Fruit fly (Drosophila melanogaster) whole organism, embryonic: ENCODE data around the gene CG31872.
A peak's percentile ranks its signal among the peaks of the same experiment; 100 is the strongest.

Experiments used
- ATbp ChIP-seq: fragments of 200-800 bp; sonication (Bioruptor generic); optimal IDR thresholded peaks from 2 replicates; lab custom pipeline; 2017; ENCODE audit warnings: missing biosample characterization, mild to moderate bottlenecking, missing genetic modification characterization, missing genetic modification reagents
- Asciz ChIP-seq: fragments of 200-800 bp; sonication (Bioruptor generic); optimal IDR thresholded peaks from 2 replicates; lab custom pipeline; 2017; ENCODE audit warnings: missing biosample characterization, mild to moderate bottlenecking, missing genetic modification characterization, missing genetic modification reagents
- B-H1 ChIP-seq: fragments of 200-800 bp; sonication (Bioruptor generic); IDR thresholded peaks from 3 replicates; pipeline ENCODE4 v1.3.6; 2022; ENCODE audit warnings: missing biosample characterization, missing genetic modification characterization
- C15 ChIP-seq: fragments of 200-800 bp; sonication (Bioruptor generic); IDR thresholded peaks from 3 replicates; pipeline ENCODE4 v1.3.6; 2022; ENCODE audit warnings: missing biosample characterization, missing genetic modification characterization
- CG11560 ChIP-seq: fragments of 200-800 bp; sonication (Bioruptor generic); IDR thresholded peaks from 3 replicates; pipeline ENCODE4 v1.3.6; 2022; ENCODE audit warnings: missing biosample characterization, missing genetic modification characterization
- CG13123 ChIP-seq: fragments of 200-800 bp; sonication (Bioruptor generic); optimal IDR thresholded peaks from 2 replicates; lab custom pipeline; 2016; ENCODE audit warnings: missing biosample characterization, missing genetic modification characterization
- CG14050 ChIP-seq: fragments of 200-800 bp; sonication (Bioruptor generic); IDR thresholded peaks from 3 replicates; pipeline ENCODE4 v1.3.6; 2022; ENCODE audit warnings: missing biosample characterization, missing genetic modification characterization
- CG15073 ChIP-seq: fragments of 200-800 bp; sonication (Bioruptor generic); optimal IDR thresholded peaks from 2 replicates; lab custom pipeline; 2016; ENCODE audit warnings: missing biosample characterization, missing genetic modification characterization
- CG15479 ChIP-seq: fragments of 200-800 bp; sonication (Bioruptor generic); optimal IDR thresholded peaks from 3 replicates; lab custom pipeline; 2019; ENCODE audit warnings: missing biosample characterization, mild to moderate bottlenecking, missing genetic modification characterization, moderate library complexity
- CG1603 ChIP-seq: fragments of 200-800 bp; sonication (Bioruptor generic); optimal IDR thresholded peaks from 2 replicates; lab custom pipeline; 2019; ENCODE audit warnings: missing biosample characterization, mild to moderate bottlenecking, missing genetic modification characterization, moderate library complexity
- CG16813 ChIP-seq: fragments of 200-800 bp; sonication (Bioruptor generic); IDR thresholded peaks from 3 replicates; pipeline ENCODE4 v1.3.6; 2022; ENCODE audit warnings: missing biosample characterization, missing genetic modification characterization; ENCODE audit not compliant: partially characterized antibody
- CG18011 ChIP-seq: fragments of 200-800 bp; sonication (Bioruptor generic); optimal IDR thresholded peaks from 2 replicates; lab custom pipeline; 2017; ENCODE audit warnings: missing biosample characterization, missing genetic modification characterization, mild to moderate bottlenecking, moderate library complexity, missing genotype
- CG2889 ChIP-seq: fragments of 200-800 bp; sonication (Bioruptor generic); IDR thresholded peaks from 3 replicates; pipeline ENCODE4 v1.3.6; 2022; ENCODE audit warnings: missing biosample characterization, missing genetic modification characterization
- CG34422 ChIP-seq: fragments of 200-800 bp; sonication (Bioruptor generic); IDR thresholded peaks from 3 replicates; pipeline ENCODE4 v1.3.6; 2022; ENCODE audit warnings: missing biosample characterization, missing genetic modification characterization
- CG4730 ChIP-seq: fragments of 200-800 bp; sonication (Bioruptor generic); IDR thresholded peaks from 2 replicates; pipeline ENCODE4 v1.3.6; 2022; ENCODE audit warnings: missing biosample characterization, missing genetic modification characterization
- CG7839 ChIP-seq: fragments of 200-800 bp; sonication (Bioruptor generic); optimal IDR thresholded peaks from 3 replicates; lab custom pipeline; 2018; ENCODE audit warnings: missing biosample characterization, mild to moderate bottlenecking, missing genetic modification characterization, moderate library complexity
- CG7928 ChIP-seq: fragments of 200-800 bp; sonication (Bioruptor generic); optimal IDR thresholded peaks from 2 replicates; lab custom pipeline; 2017; ENCODE audit warnings: missing biosample characterization, mild to moderate bottlenecking, missing genetic modification characterization
- CG8281 ChIP-seq: fragments of 200-800 bp; sonication (Bioruptor generic); optimal IDR thresholded peaks from 2 replicates; lab custom pipeline; 2018; ENCODE audit warnings: missing biosample characterization, mild to moderate bottlenecking, missing genetic modification characterization, moderate library complexity
- CG8388 ChIP-seq: fragments of 200-800 bp; sonication (Bioruptor generic); optimal IDR thresholded peaks from 2 replicates; lab custom pipeline; 2019; ENCODE audit warnings: missing biosample characterization, mild to moderate bottlenecking, missing genetic modification characterization, moderate library complexity
- CG9437 ChIP-seq: fragments of 200-800 bp; sonication (Bioruptor generic); optimal IDR thresholded peaks from 2 replicates; lab custom pipeline; 2018; ENCODE audit warnings: missing biosample characterization, mild to moderate bottlenecking, missing genetic modification characterization
- CG9727 ChIP-seq: fragments of 200-800 bp; sonication (Bioruptor generic); optimal IDR thresholded peaks from 3 replicates; lab custom pipeline; 2017; ENCODE audit warnings: missing biosample characterization, mild to moderate bottlenecking, missing genetic modification characterization
- CG9876 ChIP-seq: fragments of 200-800 bp; sonication (Bioruptor generic); optimal IDR thresholded peaks from 2 replicates; lab custom pipeline; 2016; ENCODE audit warnings: missing biosample characterization, missing genetic modification characterization
- Dip3 ChIP-seq: fragments of 200-800 bp; sonication (Bioruptor generic); optimal IDR thresholded peaks from 3 replicates; lab custom pipeline; 2016; ENCODE audit warnings: missing biosample characterization, missing genetic modification characterization
- Gug ChIP-seq: fragments of 200-800 bp; sonication (Bioruptor generic); IDR thresholded peaks from 4 replicates; pipeline ENCODE4 v1.3.6; 2022; ENCODE audit warnings: missing biosample characterization, missing genetic modification characterization
- H15 ChIP-seq: fragments of 200-800 bp; sonication (Bioruptor generic); IDR thresholded peaks from 3 replicates; pipeline ENCODE4 v1.3.6; 2022; ENCODE audit warnings: missing biosample characterization, missing genetic modification characterization
- HHEX ChIP-seq: fragments of 200-800 bp; sonication (Bioruptor generic); optimal IDR thresholded peaks from 3 replicates; lab custom pipeline; 2017; ENCODE audit warnings: missing biosample characterization, mild to moderate bottlenecking, missing genetic modification characterization, missing genetic modification reagents
- Hand ChIP-seq: fragments of 200-800 bp; sonication (Bioruptor generic); optimal IDR thresholded peaks from 2 replicates; lab custom pipeline; 2017; ENCODE audit warnings: mild to moderate bottlenecking, missing biosample characterization, missing genetic modification reagents, missing genetic modification characterization
- Hr3 ChIP-seq: fragments of 200-800 bp; sonication (Bioruptor generic); optimal IDR thresholded peaks from 3 replicates; lab custom pipeline; 2016; ENCODE audit warnings: missing biosample characterization, missing genetic modification characterization
- Hsf ChIP-seq: fragments of 200-800 bp; sonication (Bioruptor generic); optimal IDR thresholded peaks from 3 replicates; lab custom pipeline; 2016; ENCODE audit warnings: missing biosample characterization, missing genetic modification characterization
- Mad ChIP-seq: fragments of 200-800 bp; sonication (Bioruptor generic); optimal IDR thresholded peaks from 2 replicates; lab custom pipeline; 2016; ENCODE audit warnings: missing biosample characterization, missing genetic modification characterization
- Nf-YA ChIP-seq: fragments of 200-800 bp; sonication (Bioruptor generic); IDR thresholded peaks from 2 replicates; pipeline ENCODE4 v1.3.6; 2022; ENCODE audit warnings: missing biosample characterization, missing genetic modification characterization
- Stat92E ChIP-seq, 3 experiments: fragments of >200 bp in 2 of 3; fragments of 200-800 bp in 1 of 3; sonication (Bioruptor generic) in 1 of 3; optimal IDR thresholded peaks; 2 replicates each; lab custom pipeline; 2017 to 2019; ENCODE audit warnings: missing biosample characterization in 3 of 3, missing genetic modification characterization in 3 of 3, mild to moderate bottlenecking in 1 of 3, moderate library complexity in 1 of 3
- ap ChIP-seq: fragments of 200-800 bp; sonication (Bioruptor generic); IDR thresholded peaks from 2 replicates; pipeline ENCODE4 v1.3.6; 2022; ENCODE audit warnings: missing biosample characterization, missing genetic modification characterization
- az2 ChIP-seq: fragments of 200-800 bp; sonication (Bioruptor generic); optimal IDR thresholded peaks from 3 replicates; lab custom pipeline; 2016; ENCODE audit warnings: missing biosample characterization, missing genetic modification characterization
- bsh ChIP-seq, 2 experiments: fragments of 200-800 bp; sonication (Bioruptor generic); optimal IDR thresholded peaks; 2 replicates each; lab custom pipeline; 2017 to 2018; ENCODE audit warnings: mild to moderate bottlenecking in 2 of 2, missing biosample characterization in 2 of 2, missing genetic modification characterization in 2 of 2, moderate library complexity in 1 of 2
- disco-r ChIP-seq: fragments of 200-800 bp; sonication (Bioruptor generic); optimal IDR thresholded peaks from 2 replicates; lab custom pipeline; 2016; ENCODE audit warnings: missing biosample characterization, missing genetic modification characterization
- dm ChIP-seq: fragments of 200-800 bp; sonication (Bioruptor generic); optimal IDR thresholded peaks from 3 replicates; lab custom pipeline; 2016; ENCODE audit warnings: missing biosample characterization, missing genetic modification characterization
- dysf ChIP-seq: fragments of 200-800 bp; sonication (Bioruptor generic); IDR thresholded peaks from 3 replicates; pipeline ENCODE4 v1.3.6; 2022; ENCODE audit warnings: missing biosample characterization, missing genetic modification characterization
- eve ChIP-seq, 2 experiments: fragments of >200 bp; optimal IDR thresholded peaks; 2 replicates each; lab custom pipeline; 2017; ENCODE audit warnings: missing biosample characterization in 2 of 2, missing genetic modification characterization in 2 of 2
- eyg ChIP-seq: fragments of 200-800 bp; sonication (Bioruptor generic); optimal IDR thresholded peaks from 3 replicates; lab custom pipeline; 2016; ENCODE audit warnings: missing biosample characterization, missing genetic modification characterization
- jigr1 ChIP-seq: fragments of 200-800 bp; sonication (Bioruptor generic); IDR thresholded peaks from 3 replicates; pipeline ENCODE4 v1.3.6; 2022; ENCODE audit warnings: missing biosample characterization, missing genetic modification characterization
- jing ChIP-seq: fragments of 200-800 bp; sonication (Bioruptor generic); optimal IDR thresholded peaks from 2 replicates; lab custom pipeline; 2018; ENCODE audit warnings: missing biosample characterization, mild to moderate bottlenecking, missing genetic modification characterization
- ken ChIP-seq: fragments of 200-800 bp; sonication (Bioruptor generic); IDR thresholded peaks from 3 replicates; pipeline ENCODE4 v1.3.6; 2022; ENCODE audit warnings: missing biosample characterization, missing genetic modification characterization
- lmd ChIP-seq: fragments of 200-800 bp; sonication (Bioruptor generic); IDR thresholded peaks from 2 replicates; pipeline ENCODE4 v1.3.6; 2022; ENCODE audit warnings: missing biosample characterization, missing genetic modification characterization
- luna ChIP-seq: fragments of 200-800 bp; sonication (Bioruptor generic); optimal IDR thresholded peaks from 2 replicates; lab custom pipeline; 2016; ENCODE audit warnings: missing biosample characterization, missing genetic modification characterization
- nerfin-2 ChIP-seq: fragments of 200-800 bp; sonication (Bioruptor generic); IDR thresholded peaks from 2 replicates; pipeline ENCODE4 v1.3.6; 2022; ENCODE audit warnings: missing biosample characterization, missing genetic modification characterization; ENCODE audit not compliant: partially characterized antibody
- pfk ChIP-seq: fragments of 200-800 bp; sonication (Bioruptor generic); optimal IDR thresholded peaks from 2 replicates; lab custom pipeline; 2018; ENCODE audit warnings: missing biosample characterization, mild to moderate bottlenecking, missing genetic modification characterization, moderate library complexity
- schlank ChIP-seq: fragments of 200-800 bp; sonication (Bioruptor generic); optimal IDR thresholded peaks from 2 replicates; lab custom pipeline; 2018; ENCODE audit warnings: missing biosample characterization, mild to moderate bottlenecking, missing genetic modification characterization
- twi ChIP-seq: fragments of 200-800 bp; optimal IDR thresholded peaks from 2 replicates; lab custom pipeline; 2019; ENCODE audit warnings: missing biosample characterization, mild to moderate bottlenecking, missing genetic modification characterization, moderate library complexity
- wdn ChIP-seq: fragments of 200-800 bp; sonication (Bioruptor generic); IDR thresholded peaks from 2 replicates; pipeline ENCODE4 v1.3.6; 2022; ENCODE audit warnings: missing biosample characterization, missing genetic modification characterization

The CG31872 gene

dm6 chr2L:10676933-10677714 lies 37.4 kb downstream of the CG31872 start, which contains the start of gene CG17104 (continued):
- TF ChIP-seq CG9876 (GFP tag; lab: Kevin White, UChicago) (no peak), HHEX (GFP tag; lab: Kevin White, UChicago) (no peak), disco-r (GFP tag; lab: Kevin White, UChicago) (no peak), CG16813 (GFP tag; lab: Robert Waterston, UW) (no peak), bsh (GFP tag; optimal IDR thresholded peaks at IDR 0.05; lab: Kevin White, UChicago) (no peak), pfk (GFP tag; lab: Kevin White, UChicago) (no peak), CG34422 (no peak), dysf (GFP tag; lab: Robert Waterston, UW) (peak; percentile 43; the same call in 1 of the 3 replicates), CG4730 (no peak), B-H1 (no peak), jing (no peak), eyg (GFP tag; lab: Kevin White, UChicago) (no peak), CG8388 (no peak), CG13123 (GFP tag; lab: Kevin White, UChicago) (no peak), ap (no peak), CG9437 (GFP tag; lab: Kevin White, UChicago) (no peak), dm (GFP tag; lab: Kevin White, UChicago) (no peak), Hand (GFP tag; lab: Kevin White, UChicago) (no peak), Gug (GFP tag; lab: Robert Waterston, UW) (no peak), Stat92E (GFP tag; optimal IDR thresholded peaks at IDR 0.05; lab: Kevin White, UChicago) (no peak), Mad (GFP tag; lab: Kevin White, UChicago) (no peak), CG15073 (GFP tag; lab: Kevin White, UChicago) (no peak), C15 (GFP tag; lab: Robert Waterston, UW) (no peak), CG11560 (tag; lab: Robert Waterston, UW) (no peak), CG8281 (tag; lab: Kevin White, UChicago) (no peak), CG7928 (GFP tag; lab: Kevin White, UChicago) (no peak), nerfin-2 (no peak), Hsf (GFP tag; lab: Kevin White, UChicago) (peak; percentile 5), ken (no peak), twi (tag; lab: Kevin White, UChicago) (no peak), CG2889 (GFP tag; lab: Robert Waterston, UW) (no peak), eve (GFP tag; optimal IDR thresholded peaks at IDR 0.05; lab: Kevin White, UChicago) (no peak), CG7839 (tag; lab: Kevin White, UChicago) (peak; percentile 42), Nf-YA (GFP tag; lab: Robert Waterston, UW) (no peak), schlank (tag; lab: Kevin White, UChicago) (no peak), Asciz (peak; percentile 17), Dip3 (GFP tag; lab: Kevin White, UChicago) (no peak), az2 (GFP tag; lab: Kevin White, UChicago) (no peak), CG9727 (no peak), luna (no peak), H15 (GFP tag; lab: Robert Waterston, UW) (no peak), CG18011 (GFP tag; lab: Kevin White, UChicago) (no peak), CG14050 (GFP tag; lab: Robert Waterston, UW) (peak; percentile 31; the same call in 1 of the 3 replicates), ATbp (GFP tag; lab: Kevin White, UChicago) (peak; percentile 26), CG1603 (tag; lab: Kevin White, UChicago) (no peak), wdn (GFP tag; lab: Robert Waterston, UW) (no peak), CG15479 (no peak), jigr1 (no peak), Hr3 (no peak), lmd (no peak)
